Worm (Caenorhabditis elegans): ENCODE measurements around the gene ubc-19.

DNA sequence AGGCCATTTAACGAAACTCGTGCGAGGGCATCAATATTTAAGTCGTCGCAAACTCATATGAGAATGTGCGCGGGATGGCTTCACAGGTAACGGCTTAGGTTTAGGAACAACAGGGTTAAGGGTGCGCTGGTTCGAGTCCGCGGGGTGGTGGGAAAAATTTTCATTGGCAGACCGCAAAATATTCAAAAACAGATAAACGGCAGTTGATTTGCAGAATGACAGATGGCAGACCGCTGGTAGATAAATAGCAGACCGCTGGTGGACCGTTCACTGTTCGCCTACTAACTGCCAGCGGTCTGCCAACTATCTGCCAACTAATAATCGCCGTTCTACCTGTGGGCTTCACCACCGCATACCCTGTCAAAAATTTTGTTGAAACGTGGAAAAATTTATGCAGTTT lies 22.6 kb upstream of the ubc-19 start:
- TF ChIP-seq elt-3 (tag; optimal IDR thresholded peaks at IDR 0.05) = no peak
- no peak for TF ChIP-seq nhr-43 (tag; optimal IDR thresholded peaks at IDR 0.05; ENCODE audit: poor library complexity, severe bottlenecking)
- no peak for TF ChIP-seq nfya-1 (tag; optimal IDR thresholded peaks at IDR 0.05; ENCODE audit: insufficient read depth)
- no peak for TF ChIP-seq lin-39 (tag; optimal IDR thresholded peaks at IDR 0.05)
- TF ChIP-seq nhr-28 (tag; optimal IDR thresholded peaks at IDR 0.05) = no peak
- TF ChIP-seq nhr-76 (tag; optimal IDR thresholded peaks at IDR 0.05) = no peak
- TF ChIP-seq ceh-28 (tag; optimal IDR thresholded peaks at IDR 0.05) = no peak
- no peak for TF ChIP-seq lin-15B (tag; optimal IDR thresholded peaks at IDR 0.05)
- no peak for TF ChIP-seq jun-1 (tag; optimal IDR thresholded peaks at IDR 0.05)
- TF ChIP-seq ceh-9 (tag; optimal IDR thresholded peaks at IDR 0.05) = no peak
- TF ChIP-seq elt-1 (tag; optimal IDR thresholded peaks at IDR 0.05) = no peak
